Worm (Caenorhabditis elegans): Measurements from ENCODE around the gene F57C2.5.

The F57C2.5 gene

ce11 chrII:14495341-14495740 is 32.7 kb downstream of the F57C2.5 start:
- TF ChIP-seq tra-4 (tag; optimal IDR thresholded peaks at IDR 0.05), result no peak
- no peak for TF ChIP-seq aly-1 (tag; optimal IDR thresholded peaks at IDR 0.05)
- no peak for TF ChIP-seq hnd-1 (tag; optimal IDR thresholded peaks at IDR 0.05)
- TF ChIP-seq ceh-36 (tag; optimal IDR thresholded peaks at IDR 0.05), result no peak
- no peak for TF ChIP-seq ets-7 (tag; optimal IDR thresholded peaks at IDR 0.05)
- TF ChIP-seq scrt-1 (GFP tag; IDR thresholded peaks at IDR 0.05), result no peak
- TF ChIP-seq sea-1 (GFP tag; conservative IDR thresholded peaks at IDR 0.05), result no peak
- no peak for TF ChIP-seq B0310.2 (tag; optimal IDR thresholded peaks at IDR 0.05)
- TF ChIP-seq pes-1 (GFP tag; IDR thresholded peaks at IDR 0.05), result no peak
- no peak for TF ChIP-seq ama-1 (optimal IDR thresholded peaks at IDR 0.05)
- TF ChIP-seq tbx-11 (GFP tag; IDR thresholded peaks at IDR 0.05), result no peak
- TF ChIP-seq flt-1 (GFP tag; IDR thresholded peaks at IDR 0.05), result no peak

- no peak for TF ChIP-seq sea-1 (GFP tag; conservative IDR thresholded peaks at IDR 0.05)
- TF ChIP-seq hmg-4 (GFP tag; optimal IDR thresholded peaks at IDR 0.05), result no peak
- TF ChIP-seq tra-4 (tag; optimal IDR thresholded peaks at IDR 0.05), result no peak
- no peak for TF ChIP-seq ceh-13 (GFP tag; optimal IDR thresholded peaks at IDR 0.05)
- no peak for TF ChIP-seq B0310.2 (tag; optimal IDR thresholded peaks at IDR 0.05)
- TF ChIP-seq pes-1 (GFP tag; IDR thresholded peaks at IDR 0.05), result no peak
Observed at ce11 chrII:14494464-14494863, 33.6 kb downstream of the F57C2.5 start.

ce11 chrII:14494414-14494463 is 33.8 kb downstream of the F57C2.5 start, which contains the start of gene cysl-2:
Gene cysl-2 (minus strand): TSS chrII:14494451.
- no peak for TF ChIP-seq B0310.2 (tag; optimal IDR thresholded peaks at IDR 0.05)
- TF ChIP-seq sea-1 (GFP tag; conservative IDR thresholded peaks at IDR 0.05), result no peak
- TF ChIP-seq tbx-11 (GFP tag; IDR thresholded peaks at IDR 0.05), result no peak
- TF ChIP-seq hnd-1 (tag; optimal IDR thresholded peaks at IDR 0.05), result no peak
- TF ChIP-seq aly-1 (tag; optimal IDR thresholded peaks at IDR 0.05), result no peak
- no peak for TF ChIP-seq ceh-36 (tag; optimal IDR thresholded peaks at IDR 0.05)
- TF ChIP-seq tbx-37 (GFP tag; conservative IDR thresholded peaks at IDR 0.05), result no peak
- no peak for TF ChIP-seq ets-7 (tag; optimal IDR thresholded peaks at IDR 0.05)
- TF ChIP-seq scrt-1 (GFP tag; IDR thresholded peaks at IDR 0.05), result no peak
- no peak for TF ChIP-seq tra-4 (tag; optimal IDR thresholded peaks at IDR 0.05)
- TF ChIP-seq hmbx-1 (tag; optimal IDR thresholded peaks at IDR 0.05), result no peak
- no peak for TF ChIP-seq F13C5.2 (tag; optimal IDR thresholded peaks at IDR 0.05)
- no peak for TF ChIP-seq ceh-13 (GFP tag; optimal IDR thresholded peaks at IDR 0.05)
- no peak for TF ChIP-seq pes-1 (GFP tag; IDR thresholded peaks at IDR 0.05)

ce11 chrII:14494014-14494413 is 34.0 kb downstream of the F57C2.5 start:
- TF ChIP-seq tbx-11 (GFP tag; IDR thresholded peaks at IDR 0.05) (no peak), aly-1 (tag; optimal IDR thresholded peaks at IDR 0.05) (no peak), tra-4 (tag; optimal IDR thresholded peaks at IDR 0.05) (no peak), hnd-1 (tag; optimal IDR thresholded peaks at IDR 0.05) (no peak), B0310.2 (tag; optimal IDR thresholded peaks at IDR 0.05) (no peak), scrt-1 (GFP tag; IDR thresholded peaks at IDR 0.05) (no peak), pes-1 (GFP tag; IDR thresholded peaks at IDR 0.05) (no peak), hmbx-1 (tag; optimal IDR thresholded peaks at IDR 0.05) (no peak), ceh-36 (tag; optimal IDR thresholded peaks at IDR 0.05) (no peak), tbx-37 (GFP tag; conservative IDR thresholded peaks at IDR 0.05) (no peak), flt-1 (GFP tag; IDR thresholded peaks at IDR 0.05) (no peak), ceh-13 (GFP tag; optimal IDR thresholded peaks at IDR 0.05) (no peak), ets-7 (tag; optimal IDR thresholded peaks at IDR 0.05) (no peak), ama-1 (optimal IDR thresholded peaks at IDR 0.05) (no peak), sea-1 (GFP tag; conservative IDR thresholded peaks at IDR 0.05) (no peak), hmg-4 (GFP tag; optimal IDR thresholded peaks at IDR 0.05) (no peak)

- TF ChIP-seq tra-4 (tag; optimal IDR thresholded peaks at IDR 0.05), result no peak
- no peak for TF ChIP-seq sea-1 (GFP tag; conservative IDR thresholded peaks at IDR 0.05)
- no peak for TF ChIP-seq pes-1 (GFP tag; IDR thresholded peaks at IDR 0.05)
- no peak for TF ChIP-seq ceh-36 (tag; optimal IDR thresholded peaks at IDR 0.05)
Observed at ce11 chrII:14492592-14493196, 35.3 kb downstream of the F57C2.5 start.

ce11 chrII:14489407-14489806 is 38.6 kb downstream of the F57C2.5 start, which contains the start of gene vnut-1:
Gene vnut-1 (plus strand): TSS chrII:14489802.
- TF ChIP-seq B0310.2 (tag; optimal IDR thresholded peaks at IDR 0.05), result no peak
- no peak for TF ChIP-seq pes-1 (GFP tag; IDR thresholded peaks at IDR 0.05)
- TF ChIP-seq tbx-11 (GFP tag; IDR thresholded peaks at IDR 0.05), result no peak
- TF ChIP-seq hmbx-1 (tag; optimal IDR thresholded peaks at IDR 0.05), result no peak
- TF ChIP-seq ceh-13 (GFP tag; optimal IDR thresholded peaks at IDR 0.05), result no peak
- TF ChIP-seq scrt-1 (GFP tag; IDR thresholded peaks at IDR 0.05), result no peak
- no peak for TF ChIP-seq F13C5.2 (tag; optimal IDR thresholded peaks at IDR 0.05)
- no peak for TF ChIP-seq ceh-36 (tag; optimal IDR thresholded peaks at IDR 0.05)
- no peak for TF ChIP-seq ets-7 (tag; optimal IDR thresholded peaks at IDR 0.05)
- no peak for TF ChIP-seq sea-1 (GFP tag; conservative IDR thresholded peaks at IDR 0.05)
- no peak for TF ChIP-seq hnd-1 (tag; optimal IDR thresholded peaks at IDR 0.05)
- no peak for TF ChIP-seq hmg-4 (GFP tag; optimal IDR thresholded peaks at IDR 0.05)
- no peak for TF ChIP-seq aly-1 (tag; optimal IDR thresholded peaks at IDR 0.05)
- no peak for TF ChIP-seq tbx-37 (GFP tag; conservative IDR thresholded peaks at IDR 0.05)
- TF ChIP-seq ama-1 (optimal IDR thresholded peaks at IDR 0.05), result no peak
- TF ChIP-seq flt-1 (GFP tag; IDR thresholded peaks at IDR 0.05), result no peak

ce11 chrII:14488661-14489060 is 39.4 kb downstream of the F57C2.5 start, which contains the start of gene usp-14:
Gene usp-14 (minus strand): TSS chrII:14488688.
- no peak for TF ChIP-seq hnd-1 (tag; optimal IDR thresholded peaks at IDR 0.05)
- no peak for TF ChIP-seq ceh-36 (tag; optimal IDR thresholded peaks at IDR 0.05)
- no peak for TF ChIP-seq sea-1 (GFP tag; conservative IDR thresholded peaks at IDR 0.05)
- TF ChIP-seq pes-1 (GFP tag; IDR thresholded peaks at IDR 0.05), result no peak
- no peak for TF ChIP-seq flt-1 (GFP tag; IDR thresholded peaks at IDR 0.05)
- TF ChIP-seq tra-4 (tag; optimal IDR thresholded peaks at IDR 0.05), result no peak
- no peak for TF ChIP-seq tbx-11 (GFP tag; IDR thresholded peaks at IDR 0.05)
- no peak for TF ChIP-seq ets-7 (tag; optimal IDR thresholded peaks at IDR 0.05)
- TF ChIP-seq hmbx-1 (tag; optimal IDR thresholded peaks at IDR 0.05), result no peak
- TF ChIP-seq F13C5.2 (tag; optimal IDR thresholded peaks at IDR 0.05), result no peak
- TF ChIP-seq tbx-37 (GFP tag; conservative IDR thresholded peaks at IDR 0.05), result no peak
- TF ChIP-seq ama-1 (optimal IDR thresholded peaks at IDR 0.05), result no peak
- TF ChIP-seq hmg-4 (GFP tag; optimal IDR thresholded peaks at IDR 0.05), result no peak
- TF ChIP-seq ceh-13 (GFP tag; optimal IDR thresholded peaks at IDR 0.05), result no peak
- no peak for TF ChIP-seq aly-1 (tag; optimal IDR thresholded peaks at IDR 0.05)
- no peak for TF ChIP-seq scrt-1 (GFP tag; IDR thresholded peaks at IDR 0.05)
- no peak for TF ChIP-seq B0310.2 (tag; optimal IDR thresholded peaks at IDR 0.05)
